Worm (Caenorhabditis elegans) whole organism, early embryonic: Measurements from ENCODE around the gene Y32B12B.2.

ENCODE experiments used
- B0310.2 ChIP-seq: sonication (generic microtip); optimal IDR thresholded peaks from 2 replicates; lab custom pipeline; 2016; ENCODE audit warnings: mild to moderate bottlenecking, missing genetic modification characterization, missing compliant biosample characterization
- F13C5.2 ChIP-seq: sonication (generic microtip); optimal IDR thresholded peaks from 2 replicates; lab custom pipeline; 2017; ENCODE audit warnings: mild to moderate bottlenecking, missing genetic modification characterization, inconsistent platforms, missing compliant biosample characterization
- ama-1 ChIP-seq: fragments of 150-350 bp; optimal IDR thresholded peaks from 2 replicates; lab custom pipeline; 2014
- ceh-13 ChIP-seq: fragments of 200-800 bp; sonication (Bioruptor generic); optimal IDR thresholded peaks from 2 replicates; lab custom pipeline; 2018; ENCODE audit warnings: mild to moderate bottlenecking, missing genetic modification characterization, missing compliant biosample characterization
- ceh-36 ChIP-seq: sonication (generic microtip); optimal IDR thresholded peaks from 2 replicates; lab custom pipeline; 2016; ENCODE audit warnings: missing genetic modification characterization, inconsistent platforms, missing compliant biosample characterization
- flt-1 ChIP-seq: fragments of 200-800 bp; sonication (Bioruptor generic); IDR thresholded peaks from 2 replicates; pipeline ENCODE4 v1.3.6; 2022; ENCODE audit warnings: missing genetic modification characterization, missing compliant biosample characterization
- hmg-4 ChIP-seq: fragments of 200-800 bp; sonication (Bioruptor generic); optimal IDR thresholded peaks from 2 replicates; lab custom pipeline; 2018; ENCODE audit warnings: mild to moderate bottlenecking, missing genetic modification characterization, missing compliant biosample characterization
- hnd-1 ChIP-seq: sonication (generic microtip); optimal IDR thresholded peaks from 2 replicates; lab custom pipeline; 2016; ENCODE audit warnings: missing genetic modification characterization, missing compliant biosample characterization
- pes-1 ChIP-seq: fragments of 200-800 bp; sonication (Bioruptor generic); IDR thresholded peaks from 2 replicates; pipeline ENCODE4 v1.3.6; 2022; ENCODE audit warnings: missing genetic modification reagents, missing genetic modification characterization, missing compliant biosample characterization
- scrt-1 ChIP-seq: fragments of 200-800 bp; sonication (Bioruptor generic); IDR thresholded peaks from 2 replicates; pipeline ENCODE4 v1.3.6; 2022; ENCODE audit warnings: missing genetic modification characterization, missing compliant biosample characterization
- tbx-11 ChIP-seq: fragments of 200-800 bp; sonication (Bioruptor generic); IDR thresholded peaks from 2 replicates; pipeline ENCODE4 v1.3.6; 2022; ENCODE audit warnings: missing genetic modification characterization, missing compliant biosample characterization
- tra-4 ChIP-seq: sonication (generic microtip); optimal IDR thresholded peaks from 2 replicates; lab custom pipeline; 2017; ENCODE audit warnings: missing genetic modification characterization, missing compliant biosample characterization

- no peak for TF ChIP-seq ama-1 (lab: Kevin White, UChicago)
- TF ChIP-seq scrt-1 (GFP tag; lab: Robert Waterston, UW) = no peak
- no peak for TF ChIP-seq hnd-1 (tag; lab: Kevin White, UChicago)
- TF ChIP-seq flt-1 (GFP tag; lab: Robert Waterston, UW) = no peak
- TF ChIP-seq pes-1 = no peak
- no peak for TF ChIP-seq B0310.2
- no peak for TF ChIP-seq F13C5.2 (tag; lab: Kevin White, UChicago)
- no peak for TF ChIP-seq ceh-36 (tag; lab: Kevin White, UChicago)
- no peak for TF ChIP-seq hmg-4 (GFP tag; lab: Kevin White, UChicago)
- no peak for TF ChIP-seq tra-4 (tag; lab: Kevin White, UChicago)
- TF ChIP-seq ceh-13 = no peak
- TF ChIP-seq tbx-11 (GFP tag; lab: Robert Waterston, UW) = no peak
These were observed 40.7 kb upstream of the Y32B12B.2 start, which contains the start of gene srh-136 for ce11 chrV:16497504-16497903.
